Worm (Caenorhabditis elegans): Measurements from ENCODE around the gene sws-1.

The sws-1 gene

DNA sequence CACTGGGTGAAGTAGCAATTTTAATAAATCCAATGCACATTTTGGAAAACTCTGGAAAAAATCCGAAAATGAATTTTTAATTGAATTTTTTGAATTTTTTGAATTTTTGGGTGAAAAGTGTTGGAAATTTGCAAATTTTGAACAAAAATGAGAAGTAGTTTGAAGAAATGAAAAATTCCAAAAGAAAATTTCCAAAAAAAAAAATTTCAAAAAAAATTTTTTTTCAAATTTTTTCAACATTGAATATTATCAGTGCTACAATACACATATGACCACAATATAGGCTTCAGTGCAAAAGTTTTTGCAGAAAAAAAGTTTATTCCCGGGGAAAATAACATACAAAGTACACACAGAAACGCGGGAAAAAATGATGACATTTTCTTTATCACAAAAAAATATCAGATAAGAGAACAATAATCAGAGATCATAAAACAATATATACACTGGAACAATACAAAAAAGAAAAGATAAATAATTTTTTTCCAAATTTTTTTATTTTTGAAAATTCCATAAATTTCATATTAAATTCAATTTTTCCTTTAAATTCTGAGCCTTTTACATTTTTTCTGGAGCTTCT lies 23.9 kb downstream of the sws-1 start, which contains the start of gene hrg-10 (continued):
- no peak for TF ChIP-seq daf-19 (GFP tag; conservative IDR thresholded peaks at IDR 0.05)
- TF ChIP-seq nhr-237 (tag; optimal IDR thresholded peaks at IDR 0.05), result no peak
- peak; percentile 44 for TF ChIP-seq dmd-6 (GFP tag; IDR thresholded peaks at IDR 0.05)
- no peak for TF ChIP-seq ceh-82 (tag; optimal IDR thresholded peaks at IDR 0.05)
- no peak for TF ChIP-seq mdt-29 (GFP tag; IDR thresholded peaks at IDR 0.05)
- peak; percentile 24 for TF ChIP-seq pqm-1 (tag; optimal IDR thresholded peaks at IDR 0.05)
- TF ChIP-seq jun-1 (tag; optimal IDR thresholded peaks at IDR 0.05), result no peak
- TF ChIP-seq dmd-9 (GFP tag; IDR thresholded peaks at IDR 0.05), result no peak
- TF ChIP-seq mep-1 (tag; optimal IDR thresholded peaks at IDR 0.05), result peak; percentile 15
- no peak for TF ChIP-seq F49E8.2 (tag; optimal IDR thresholded peaks at IDR 0.05; ENCODE audit: borderline replicate concordance)
- no peak for TF ChIP-seq T20F7.1 (GFP tag; optimal IDR thresholded peaks at IDR 0.05)
- TF ChIP-seq nhr-77 (tag; optimal IDR thresholded peaks at IDR 0.05), result peak; percentile 3
- no peak for TF ChIP-seq daf-12 (tag; optimal IDR thresholded peaks at IDR 0.05)
- no peak for TF ChIP-seq set-16 (GFP tag; IDR thresholded peaks at IDR 0.05)
- no peak for TF ChIP-seq lir-3 (tag; optimal IDR thresholded peaks at IDR 0.05)
- TF ChIP-seq hmg-1.1 (GFP tag; IDR thresholded peaks at IDR 0.05), result no peak
- TF ChIP-seq nhr-76 (tag; optimal IDR thresholded peaks at IDR 0.05), result no peak
- TF ChIP-seq ztf-11 (tag; optimal IDR thresholded peaks at IDR 0.05), result no peak
- no peak for TF ChIP-seq nhr-41 (GFP tag; IDR thresholded peaks at IDR 0.05)
- TF ChIP-seq F10B5.3 (tag; optimal IDR thresholded peaks at IDR 0.05), result no peak
- TF ChIP-seq rbr-2 (tag; optimal IDR thresholded peaks at IDR 0.05), result no peak
- TF ChIP-seq nhr-48 (tag; optimal IDR thresholded peaks at IDR 0.05), result no peak

DNA sequence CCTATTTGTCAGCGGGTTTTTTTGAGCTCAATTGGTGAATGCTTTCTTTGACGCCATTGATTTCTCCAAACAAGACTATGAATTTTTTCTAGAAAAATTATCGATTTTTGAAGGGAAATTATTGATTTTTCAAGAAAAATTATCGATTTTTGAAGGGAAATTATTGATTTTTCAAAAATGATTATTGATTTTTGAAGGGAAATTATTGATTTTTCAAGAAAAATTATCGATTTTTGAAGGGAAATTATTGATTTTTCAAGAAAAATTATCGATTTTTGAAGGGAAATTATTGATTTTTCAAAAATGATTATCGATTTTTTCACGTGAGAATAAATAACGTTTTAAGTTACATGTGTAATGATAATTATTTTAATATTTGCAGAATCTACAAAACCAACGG lies 40.5 kb downstream of the sws-1 start:
- TF ChIP-seq ceh-28 (tag; optimal IDR thresholded peaks at IDR 0.05), result peak; percentile 94

DNA sequence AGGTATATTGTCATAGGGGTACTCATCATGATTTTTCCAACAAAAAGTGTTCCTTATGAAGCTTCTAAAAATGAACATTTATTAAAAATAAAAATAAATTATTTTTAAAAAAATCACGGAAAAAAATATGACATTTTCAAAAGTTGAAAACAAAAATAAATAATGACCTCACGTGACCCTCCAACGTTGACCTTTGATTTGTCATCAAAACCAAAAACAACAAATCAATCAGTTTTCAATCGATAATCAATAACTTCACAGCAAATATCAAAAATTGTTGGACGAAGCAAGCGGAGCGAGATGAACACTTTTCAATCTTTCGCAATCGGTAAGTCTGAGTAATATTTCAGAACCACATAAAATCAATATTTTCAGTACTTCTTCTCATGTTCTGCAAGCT lies 40.9 kb downstream of the sws-1 start, which contains the start of gene Y80D3A.8:
Y80D3A.8 (plus strand) TSS at position 301 of the 400 bp plus-strand sequence.
- TF ChIP-seq nhr-42 (GFP tag; IDR thresholded peaks at IDR 0.05), result no peak
- no peak for TF ChIP-seq hmg-1.1 (GFP tag; IDR thresholded peaks at IDR 0.05)
- TF ChIP-seq Y48G9A.11 (GFP tag; IDR thresholded peaks at IDR 0.05), result no peak
- TF ChIP-seq mes-2 (tag; optimal IDR thresholded peaks at IDR 0.05; ENCODE audit: poor library complexity, severe bottlenecking), result no peak
- no peak for TF ChIP-seq R02D3.7 (tag; optimal IDR thresholded peaks at IDR 0.05)
- TF ChIP-seq madf-9 (GFP tag; conservative IDR thresholded peaks at IDR 0.05), result no peak
- no peak for TF ChIP-seq Y75B8A.6 (GFP tag; IDR thresholded peaks at IDR 0.05)
- TF ChIP-seq ceh-62 (tag; optimal IDR thresholded peaks at IDR 0.05), result no peak
- no peak for TF ChIP-seq ZK337.2 (GFP tag; IDR thresholded peaks at IDR 0.05)
- TF ChIP-seq tra-1 (GFP tag; IDR thresholded peaks at IDR 0.05), result no peak
- TF ChIP-seq ztf-7 (tag; optimal IDR thresholded peaks at IDR 0.05), result no peak
- no peak for TF ChIP-seq set-16 (GFP tag; IDR thresholded peaks at IDR 0.05)
- no peak for TF ChIP-seq rbr-2 (tag; optimal IDR thresholded peaks at IDR 0.05)
- no peak for TF ChIP-seq snpc-1.2 (GFP tag; IDR thresholded peaks at IDR 0.05)
- no peak for TF ChIP-seq lim-7 (GFP tag; IDR thresholded peaks at IDR 0.05)
- no peak for TF ChIP-seq dmd-8 (GFP tag; IDR thresholded peaks at IDR 0.05)

DNA sequence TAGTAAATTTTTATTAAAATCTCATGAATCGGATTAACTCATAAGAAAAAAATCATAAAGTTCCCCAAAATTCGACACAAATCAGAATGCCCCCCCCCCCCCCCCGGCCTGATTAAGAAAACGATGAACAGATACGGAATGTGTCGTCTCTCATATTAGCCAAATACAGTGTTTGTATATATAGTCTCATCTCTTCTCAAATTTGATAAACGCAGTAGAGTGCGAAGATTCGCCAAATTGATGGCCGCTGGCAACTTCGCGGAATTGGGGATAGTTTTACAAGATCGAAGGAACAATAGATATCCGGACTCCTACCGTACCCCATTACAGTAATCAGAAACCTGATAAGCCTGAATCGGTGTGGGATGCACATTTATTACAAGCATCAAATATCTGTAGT lies 43.7 kb downstream of the sws-1 start:
- TF ChIP-seq aha-1 (tag) (peak; percentile 56), dmd-6 (GFP tag; IDR thresholded peaks at IDR 0.05) (no peak)

Data from whole organism, L4 larva.